Worm (Caenorhabditis elegans) whole organism, L4/young adult: ENCODE measurements around the gene skn-1.

ENCODE experiments used
- W03F9.2 ChIP-seq: fragments of 150-350 bp; optimal IDR thresholded peaks from 2 replicates; lab custom pipeline; 2014; ENCODE audit warnings: missing biosample characterization, missing genetic modification characterization
- dao-5 ChIP-seq: sonication (generic microtip); optimal IDR thresholded peaks from 2 replicates; lab custom pipeline; 2016; ENCODE audit warnings: missing genotype, missing genetic modification characterization, moderate library complexity, missing compliant biosample characterization
- him-1 ChIP-seq: sonication (generic microtip); optimal IDR thresholded peaks from 2 replicates; lab custom pipeline; 2016; ENCODE audit warnings: missing genotype, missing genetic modification reagents, missing genetic modification characterization, missing compliant biosample characterization

skn-1 gene

DNA sequence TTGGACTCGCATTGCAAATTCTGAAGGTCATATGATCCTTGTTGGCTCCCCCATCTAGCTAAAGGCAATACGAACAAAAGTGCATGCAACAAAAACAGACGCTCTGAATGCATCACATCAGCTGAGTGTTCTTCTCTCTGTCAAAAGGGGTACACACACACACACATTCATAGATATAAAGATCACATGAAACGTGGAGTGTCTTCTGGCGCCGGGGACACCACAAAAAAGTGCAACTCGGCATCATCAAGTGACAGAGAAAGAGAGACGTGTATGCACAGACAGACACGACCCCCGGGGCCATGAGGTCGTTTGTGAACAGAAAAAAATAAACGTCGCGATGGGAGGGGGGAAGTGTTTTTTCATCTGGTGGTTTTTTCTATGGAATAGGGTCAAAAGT lies 52.8 kb downstream of the skn-1 start:
- TF ChIP-seq him-1: peak; percentile 95
- peak; percentile 42 for TF ChIP-seq W03F9.2
- TF ChIP-seq dao-5 (tag; lab: Kevin White, UChicago): no peak

DNA sequence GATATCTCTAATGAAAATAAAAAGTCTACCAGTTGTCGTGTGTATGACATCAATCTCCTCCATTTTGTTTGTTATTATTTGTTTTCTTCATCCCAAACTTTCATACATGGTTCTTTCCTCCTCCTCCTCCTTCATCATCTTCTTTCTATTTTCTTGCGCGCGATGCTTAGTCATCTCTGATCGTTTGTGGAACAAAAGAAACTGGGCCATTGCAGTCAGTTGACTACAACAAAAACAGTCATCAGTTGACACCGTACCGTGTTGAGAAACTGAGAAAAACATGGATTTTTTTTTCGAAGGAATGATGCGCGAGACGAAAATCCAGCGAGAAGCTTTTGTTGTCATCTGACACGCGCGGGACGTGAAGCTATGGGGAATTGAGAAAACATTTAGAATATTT lies 55.0 kb downstream of the skn-1 start:
- no peak for TF ChIP-seq W03F9.2
- no peak for TF ChIP-seq dao-5 (tag; lab: Kevin White, UChicago)
- no peak for TF ChIP-seq him-1

DNA sequence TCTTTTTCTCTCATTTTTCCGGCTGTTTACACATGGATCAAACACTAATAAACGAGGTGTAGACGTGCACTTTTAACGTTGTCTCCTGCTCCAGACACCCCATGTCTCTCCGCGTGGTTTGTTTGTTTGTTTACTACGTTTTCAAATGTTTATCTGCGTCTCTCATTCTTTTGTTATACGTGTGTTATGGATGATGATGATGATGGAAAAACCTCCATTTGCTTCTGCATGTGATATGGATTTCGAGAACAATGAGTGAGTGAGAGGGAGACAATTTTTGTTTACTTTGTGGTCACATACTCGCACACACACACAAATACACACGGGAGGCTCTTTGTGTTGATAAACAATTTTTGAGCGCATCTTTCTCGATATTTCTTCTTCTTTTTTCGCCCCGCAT lies 55.7 kb downstream of the skn-1 start:
- TF ChIP-seq him-1: no peak

DNA sequence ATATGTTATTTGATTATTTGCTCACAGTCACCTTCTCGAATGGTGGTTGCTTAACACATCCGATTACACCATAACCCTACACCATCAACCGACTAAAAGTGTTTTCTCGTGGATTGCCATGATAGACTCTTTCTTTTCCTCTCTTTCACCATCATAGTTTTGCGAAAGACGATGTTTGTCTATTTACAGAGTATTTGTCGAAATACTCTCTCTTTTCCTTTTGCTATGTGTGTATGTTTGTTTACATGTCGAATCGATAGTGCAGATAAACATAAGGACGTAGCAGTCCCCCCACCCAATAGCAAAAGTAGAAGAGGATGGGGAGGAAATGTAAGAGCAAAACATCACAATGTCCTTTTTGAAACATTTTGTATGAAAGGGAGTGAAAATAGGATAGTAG lies 56.9 kb downstream of the skn-1 start:
- TF ChIP-seq W03F9.2: no peak
- TF ChIP-seq him-1: no peak
- TF ChIP-seq dao-5 (tag; lab: Kevin White, UChicago): no peak

DNA sequence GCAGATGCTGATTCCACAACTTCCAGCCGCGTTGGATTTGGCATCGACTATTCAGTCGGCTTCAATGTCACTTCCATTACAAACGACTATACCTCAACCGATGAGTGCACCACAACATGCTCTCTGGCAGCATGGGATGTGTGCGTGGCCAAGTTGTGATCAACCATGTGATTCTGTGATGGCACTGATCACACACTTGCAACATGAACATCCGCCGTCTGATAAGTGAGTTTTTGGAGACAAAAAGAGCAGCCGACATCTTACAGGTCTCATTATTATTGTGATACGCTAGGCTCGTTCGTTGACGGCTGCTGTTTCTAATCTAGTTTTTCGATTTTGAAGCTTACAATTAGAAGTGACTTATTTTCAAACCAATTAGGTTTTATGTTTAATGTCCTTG lies 57.8 kb downstream of the skn-1 start:
- TF ChIP-seq him-1 (no peak), W03F9.2 (no peak), dao-5 (tag; lab: Kevin White, UChicago) (no peak)
